Worm (Caenorhabditis elegans): ENCODE measurements around the gene clc-22.

The clc-22 gene

ce11 chrII:3996005-3996404, at the start of gene clc-22:
clc-22 (minus strand) TSS chrII:3996075.
- TF ChIP-seq klf-2 (GFP tag; conservative IDR thresholded peaks at IDR 0.05), result no peak
- no peak for TF ChIP-seq tab-1 (GFP tag; IDR thresholded peaks at IDR 0.05)
- TF ChIP-seq flt-1 (GFP tag; IDR thresholded peaks at IDR 0.05), result no peak
- TF ChIP-seq ztf-23 (GFP tag; IDR thresholded peaks at IDR 0.05), result no peak
- TF ChIP-seq ref-1 (GFP tag; conservative IDR thresholded peaks at IDR 0.05), result no peak
- no peak for TF ChIP-seq med-1 (GFP tag; optimal IDR thresholded peaks at IDR 0.05; ENCODE audit: insufficient read depth)

ce11 chrII:4045396-4045795, 49.5 kb upstream of the clc-22 start, which contains the start of gene K07D4.2:
K07D4.2 (minus strand) TSS chrII:4045496.
- TF ChIP-seq T22C8.4 (GFP tag; IDR thresholded peaks at IDR 0.05), result no peak
- TF ChIP-seq klf-2 (GFP tag; conservative IDR thresholded peaks at IDR 0.05), result no peak
- TF ChIP-seq ztf-23 (GFP tag; IDR thresholded peaks at IDR 0.05), result no peak
- no peak for TF ChIP-seq flt-1 (GFP tag; IDR thresholded peaks at IDR 0.05)
- TF ChIP-seq ref-1 (GFP tag; conservative IDR thresholded peaks at IDR 0.05), result no peak
- no peak for TF ChIP-seq med-1 (GFP tag; optimal IDR thresholded peaks at IDR 0.05; ENCODE audit: insufficient read depth)
- TF ChIP-seq tab-1 (GFP tag; IDR thresholded peaks at IDR 0.05), result no peak
- no peak for TF ChIP-seq ztf-29 (GFP tag; IDR thresholded peaks at IDR 0.05)
- no peak for TF ChIP-seq cog-1 (tag; optimal IDR thresholded peaks at IDR 0.05)

- TF ChIP-seq med-1 (GFP tag; optimal IDR thresholded peaks at IDR 0.05; ENCODE audit: insufficient read depth) (no peak), klf-2 (GFP tag; conservative IDR thresholded peaks at IDR 0.05) (no peak), tab-1 (GFP tag; IDR thresholded peaks at IDR 0.05) (peak; percentile 52; the same call in 1 of the 2 replicates), ztf-23 (GFP tag; IDR thresholded peaks at IDR 0.05) (peak; percentile 45; the same call in 1 of the 2 replicates)
Measured at ce11 chrII:4044349-4044748, 48.5 kb upstream of the clc-22 start, which contains the start of gene rpn-11. rpn-11 (minus strand) TSS chrII:4044546.

DNA sequence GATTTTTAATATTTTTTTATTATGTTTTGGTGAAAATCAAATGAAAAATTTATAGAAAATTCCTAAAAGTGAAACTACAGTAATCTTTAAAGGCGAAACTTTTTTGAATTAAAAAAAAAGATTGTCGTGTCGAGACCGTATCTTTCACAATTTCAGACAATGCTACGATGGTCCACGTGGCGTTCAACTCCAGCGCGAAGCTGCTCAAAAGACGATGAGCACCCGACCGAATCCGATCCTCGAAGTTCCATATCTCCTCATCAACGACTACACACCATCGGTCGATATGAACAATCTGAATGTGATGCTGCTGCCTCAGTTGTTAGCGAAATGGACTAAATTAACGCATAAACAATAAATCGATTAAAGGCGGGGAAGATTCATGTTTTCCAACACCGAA, 46.8 kb upstream of the clc-22 start:
- TF ChIP-seq tab-1 (GFP tag; IDR thresholded peaks at IDR 0.05), result no peak
- no peak for TF ChIP-seq ztf-23 (GFP tag; IDR thresholded peaks at IDR 0.05)
- no peak for TF ChIP-seq ztf-29 (GFP tag; IDR thresholded peaks at IDR 0.05)
- no peak for TF ChIP-seq klf-2 (GFP tag; conservative IDR thresholded peaks at IDR 0.05)
- TF ChIP-seq ref-1 (GFP tag; conservative IDR thresholded peaks at IDR 0.05), result no peak
- TF ChIP-seq T22C8.4 (GFP tag; IDR thresholded peaks at IDR 0.05), result no peak
- TF ChIP-seq cog-1 (tag; optimal IDR thresholded peaks at IDR 0.05), result no peak
- TF ChIP-seq flt-1 (GFP tag; IDR thresholded peaks at IDR 0.05), result no peak
- TF ChIP-seq med-1 (GFP tag; optimal IDR thresholded peaks at IDR 0.05; ENCODE audit: insufficient read depth), result no peak

ce11 chrII:4040066-4040465, 44.2 kb upstream of the clc-22 start:
- TF ChIP-seq ztf-23 (GFP tag; IDR thresholded peaks at IDR 0.05), result 0 out of 2 replicates have a peak, but pooled peaks have one; percentile 36
- no peak for TF ChIP-seq klf-2 (GFP tag; conservative IDR thresholded peaks at IDR 0.05)
- TF ChIP-seq tab-1 (GFP tag; IDR thresholded peaks at IDR 0.05), result no peak
- TF ChIP-seq ref-1 (GFP tag; conservative IDR thresholded peaks at IDR 0.05), result no peak

ce11 chrII:4038541-4038940, 42.7 kb upstream of the clc-22 start, which contains the start of gene pqn-48:
pqn-48 (plus strand) TSS chrII:4038884.
- TF ChIP-seq klf-2 (GFP tag; conservative IDR thresholded peaks at IDR 0.05) (no peak), ref-1 (GFP tag; conservative IDR thresholded peaks at IDR 0.05) (no peak), cog-1 (tag; optimal IDR thresholded peaks at IDR 0.05) (no peak), tab-1 (GFP tag; IDR thresholded peaks at IDR 0.05) (no peak), med-1 (GFP tag; optimal IDR thresholded peaks at IDR 0.05; ENCODE audit: insufficient read depth) (no peak), ztf-23 (GFP tag; IDR thresholded peaks at IDR 0.05) (no peak), flt-1 (GFP tag; IDR thresholded peaks at IDR 0.05) (no peak), T22C8.4 (GFP tag; IDR thresholded peaks at IDR 0.05) (no peak), ztf-29 (GFP tag; IDR thresholded peaks at IDR 0.05) (no peak)

- TF ChIP-seq klf-2 (GFP tag; conservative IDR thresholded peaks at IDR 0.05) (no peak), ztf-29 (GFP tag; IDR thresholded peaks at IDR 0.05) (no peak), ref-1 (GFP tag; conservative IDR thresholded peaks at IDR 0.05) (no peak), T22C8.4 (GFP tag; IDR thresholded peaks at IDR 0.05) (no peak), tab-1 (GFP tag; IDR thresholded peaks at IDR 0.05) (no peak), flt-1 (GFP tag; IDR thresholded peaks at IDR 0.05) (no peak)
Measured at ce11 chrII:4032293-4032692, 36.4 kb upstream of the clc-22 start, which contains the start of gene K07D4.4. K07D4.4 (minus strand) TSS chrII:4032393.

- TF ChIP-seq flt-1 (GFP tag; IDR thresholded peaks at IDR 0.05) (no peak), ztf-29 (GFP tag; IDR thresholded peaks at IDR 0.05) (no peak), med-1 (GFP tag; optimal IDR thresholded peaks at IDR 0.05; ENCODE audit: insufficient read depth) (no peak), ztf-23 (GFP tag; IDR thresholded peaks at IDR 0.05) (no peak), tab-1 (GFP tag; IDR thresholded peaks at IDR 0.05) (no peak), ref-1 (GFP tag; conservative IDR thresholded peaks at IDR 0.05) (no peak), klf-2 (GFP tag; conservative IDR thresholded peaks at IDR 0.05) (no peak), T22C8.4 (GFP tag; IDR thresholded peaks at IDR 0.05) (no peak), cog-1 (tag; optimal IDR thresholded peaks at IDR 0.05) (no peak)
Measured at ce11 chrII:4028276-4028675, 32.4 kb upstream of the clc-22 start, which contains the start of gene K07D4.9. K07D4.9 (plus strand) TSS chrII:4028576.

- TF ChIP-seq klf-2 (GFP tag; conservative IDR thresholded peaks at IDR 0.05) (no peak), ztf-29 (GFP tag; IDR thresholded peaks at IDR 0.05) (no peak), T22C8.4 (GFP tag; IDR thresholded peaks at IDR 0.05) (no peak), med-1 (GFP tag; optimal IDR thresholded peaks at IDR 0.05; ENCODE audit: insufficient read depth) (no peak), ref-1 (GFP tag; conservative IDR thresholded peaks at IDR 0.05) (no peak), tab-1 (GFP tag; IDR thresholded peaks at IDR 0.05) (no peak), ztf-23 (GFP tag; IDR thresholded peaks at IDR 0.05) (no peak), flt-1 (GFP tag; IDR thresholded peaks at IDR 0.05) (no peak), cog-1 (tag; optimal IDR thresholded peaks at IDR 0.05) (no peak)
Measured at ce11 chrII:4025462-4025861, 29.6 kb upstream of the clc-22 start, which contains the start of gene K07D4.5. K07D4.5 (minus strand) TSS chrII:4025562.

DNA sequence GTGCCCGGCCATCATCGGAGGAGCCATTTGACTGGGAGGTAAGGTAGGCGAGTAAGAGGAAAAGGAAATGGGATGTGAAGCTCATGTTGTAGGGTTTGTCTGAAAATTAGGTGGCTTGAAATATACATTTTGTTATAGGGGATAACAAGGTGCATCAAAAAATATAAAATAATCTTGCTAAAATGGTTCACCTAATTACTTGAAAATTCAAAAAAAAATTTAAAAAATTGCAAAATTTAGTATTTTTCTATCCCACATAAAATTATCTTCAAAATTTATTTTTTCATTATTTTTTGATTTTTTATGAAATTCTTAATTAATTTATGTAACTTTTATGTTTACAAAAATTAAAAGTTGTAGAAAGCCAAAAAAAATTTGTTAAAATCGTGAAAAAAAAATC, 22.7 kb upstream of the clc-22 start, which contains the start of gene K07D4.6:
K07D4.6 (minus strand) TSS at position 101 of the 400 bp plus-strand sequence.
- TF ChIP-seq T22C8.4 (GFP tag; IDR thresholded peaks at IDR 0.05) (no peak), med-1 (GFP tag; optimal IDR thresholded peaks at IDR 0.05; ENCODE audit: insufficient read depth) (no peak), cog-1 (tag; optimal IDR thresholded peaks at IDR 0.05) (no peak), flt-1 (GFP tag; IDR thresholded peaks at IDR 0.05) (no peak), ref-1 (GFP tag; conservative IDR thresholded peaks at IDR 0.05) (no peak), ztf-23 (GFP tag; IDR thresholded peaks at IDR 0.05) (no peak), ztf-29 (GFP tag; IDR thresholded peaks at IDR 0.05) (no peak), tab-1 (GFP tag; IDR thresholded peaks at IDR 0.05) (no peak), klf-2 (GFP tag; conservative IDR thresholded peaks at IDR 0.05) (no peak)

Data from whole organism, midembryonic.